Fruit fly (Drosophila melanogaster): ENCODE data around the gene CG7251.

DNA sequence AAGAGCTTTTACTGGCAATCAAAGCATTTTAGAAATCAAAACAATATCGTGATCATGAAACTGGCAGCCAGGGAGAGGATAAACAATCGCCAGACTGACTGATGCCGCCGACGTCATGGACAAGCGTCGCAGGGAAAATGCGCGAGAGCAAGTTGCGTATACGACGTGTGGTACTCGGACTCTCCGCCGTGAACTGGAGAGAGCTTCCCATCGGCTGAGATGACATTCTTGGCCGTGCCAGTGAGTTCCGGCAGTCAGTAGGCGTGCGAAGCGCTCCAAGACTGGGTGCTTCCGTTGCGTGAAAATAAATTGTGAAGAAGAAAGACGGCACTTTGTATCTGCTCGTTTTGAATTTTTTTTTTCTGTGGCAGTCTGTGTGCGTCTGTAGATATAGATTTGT, 33.4 kb downstream of the CG7251 start, which contains the start of gene GluRIIA:
- TF ChIP-seq psq (optimal IDR thresholded peaks at IDR 0.05) (no peak), pan (optimal IDR thresholded peaks at IDR 0.05) (no peak)

Data from whole organism.